Fruit fly (Drosophila melanogaster): Measurements from ENCODE around the gene CG42353.

- TF ChIP-seq CG8478 (optimal IDR thresholded peaks at IDR 0.05) (no peak), EcR (GFP tag; optimal IDR thresholded peaks at IDR 0.05) (no peak), usp (GFP tag; optimal IDR thresholded peaks at IDR 0.05) (no peak), psq (optimal IDR thresholded peaks at IDR 0.05) (no peak)
Measured at dm6 chrX:16063414-16063938, 41.3 kb downstream of the CG42353 start, which contains the start of gene dpr18.
